Fruit fly (Drosophila melanogaster) whole organism, embryonic: ENCODE data around the gene CG13248.

Source experiments
- Abd-B ChIP-seq: fragments of 200-800 bp; sonication (Bioruptor generic); optimal IDR thresholded peaks from 2 replicates; lab custom pipeline; 2018; ENCODE audit warnings: missing biosample characterization, mild to moderate bottlenecking, missing genetic modification characterization, moderate library complexity
- Atf3 ChIP-seq: fragments of 200-800 bp; sonication (Bioruptor generic); optimal IDR thresholded peaks from 3 replicates; lab custom pipeline; 2016; ENCODE audit warnings: missing biosample characterization, missing genetic modification characterization
- B-H2 ChIP-seq: fragments of 200-800 bp; sonication (Bioruptor generic); optimal IDR thresholded peaks from 2 replicates; lab custom pipeline; 2018; ENCODE audit warnings: missing biosample characterization, mild to moderate bottlenecking, missing genetic modification characterization
- Blimp-1 ChIP-seq: fragments of 200-800 bp; sonication (Bioruptor generic); optimal IDR thresholded peaks from 3 replicates; lab custom pipeline; 2018; ENCODE audit warnings: missing biosample characterization, missing genetic modification characterization, mild to moderate bottlenecking, moderate library complexity, missing genetic modification reagents
- C15 ChIP-seq: fragments of 200-800 bp; sonication (Bioruptor generic); IDR thresholded peaks from 3 replicates; pipeline ENCODE4 v1.3.6; 2022; ENCODE audit warnings: missing biosample characterization, missing genetic modification characterization
- CG10209 ChIP-seq: fragments of 200-800 bp; sonication (Bioruptor generic); optimal IDR thresholded peaks from 3 replicates; lab custom pipeline; 2017; ENCODE audit warnings: missing biosample characterization, mild to moderate bottlenecking, missing genetic modification characterization, missing genetic modification reagents
- CG1024 ChIP-seq: fragments of 200-800 bp; sonication (Bioruptor generic); IDR thresholded peaks from 2 replicates; pipeline ENCODE4 v1.3.6; 2022; ENCODE audit warnings: missing biosample characterization, missing genetic modification characterization
- CG12769 ChIP-seq: fragments of 200-800 bp; sonication (Bioruptor generic); optimal IDR thresholded peaks from 2 replicates; lab custom pipeline; 2019; ENCODE audit warnings: missing biosample characterization, mild to moderate bottlenecking, missing genetic modification characterization, moderate library complexity
- CG17912 ChIP-seq: fragments of 200-800 bp; sonication (Bioruptor generic); optimal IDR thresholded peaks from 2 replicates; lab custom pipeline; 2018; ENCODE audit warnings: missing biosample characterization, mild to moderate bottlenecking, missing genetic modification characterization
- CG18476 ChIP-seq: fragments of 200-800 bp; sonication (Bioruptor generic); optimal IDR thresholded peaks from 2 replicates; lab custom pipeline; 2016; ENCODE audit warnings: missing biosample characterization, mild to moderate bottlenecking, missing genetic modification characterization
- CG18764 ChIP-seq: fragments of 200-800 bp; sonication (Bioruptor generic); optimal IDR thresholded peaks from 3 replicates; lab custom pipeline; 2016; ENCODE audit warnings: missing biosample characterization, missing genetic modification characterization
- CG2129 ChIP-seq: fragments of 200-800 bp; sonication (Bioruptor generic); IDR thresholded peaks from 2 replicates; pipeline ENCODE4 v1.3.6; 2022; ENCODE audit warnings: missing biosample characterization, missing genetic modification characterization; ENCODE audit not compliant: partially characterized antibody
- CG2889 ChIP-seq: fragments of 200-800 bp; sonication (Bioruptor generic); IDR thresholded peaks from 3 replicates; pipeline ENCODE4 v1.3.6; 2022; ENCODE audit warnings: missing biosample characterization, missing genetic modification characterization
- CG30431 ChIP-seq: fragments of 200-800 bp; sonication (Bioruptor generic); optimal IDR thresholded peaks from 2 replicates; lab custom pipeline; 2017; ENCODE audit warnings: missing biosample characterization, missing genetic modification characterization
- CG31441 ChIP-seq: fragments of 200-800 bp; sonication (Bioruptor generic); IDR thresholded peaks from 2 replicates; pipeline ENCODE4 v1.3.6; 2022; ENCODE audit warnings: missing biosample characterization, missing genetic modification characterization
- CG3726 ChIP-seq: fragments of 200-800 bp; sonication (Bioruptor generic); IDR thresholded peaks from 3 replicates; pipeline ENCODE4, ENCODE4 v1.3.6; 2022; ENCODE audit warnings: missing biosample characterization, missing genetic modification characterization
- CG6683 ChIP-seq: fragments of 200-800 bp; sonication (Bioruptor generic); optimal IDR thresholded peaks from 2 replicates; lab custom pipeline; 2017; ENCODE audit warnings: missing biosample characterization, mild to moderate bottlenecking, missing genetic modification characterization, missing genetic modification reagents
- CG6765 ChIP-seq: fragments of 200-800 bp; sonication (Bioruptor generic); optimal IDR thresholded peaks from 3 replicates; lab custom pipeline; 2017; ENCODE audit warnings: missing biosample characterization, mild to moderate bottlenecking, missing genetic modification characterization
- CG7786 ChIP-seq: fragments of 200-800 bp; sonication (Bioruptor generic); optimal IDR thresholded peaks from 2 replicates; lab custom pipeline; 2016; ENCODE audit warnings: missing biosample characterization, missing genetic modification characterization
- CG7839 ChIP-seq: fragments of 200-800 bp; sonication (Bioruptor generic); optimal IDR thresholded peaks from 3 replicates; lab custom pipeline; 2018; ENCODE audit warnings: missing biosample characterization, mild to moderate bottlenecking, missing genetic modification characterization, moderate library complexity
- Deaf1 ChIP-seq: fragments of 200-800 bp; optimal IDR thresholded peaks from 3 replicates; lab custom pipeline; 2019; ENCODE audit warnings: missing biosample characterization, mild to moderate bottlenecking, missing genetic modification characterization, moderate library complexity
- Doc2 ChIP-seq: fragments of 200-800 bp; sonication (Bioruptor generic); IDR thresholded peaks from 2 replicates; pipeline ENCODE4 v1.3.6; 2022; ENCODE audit warnings: missing biosample characterization, missing genetic modification characterization
- Dp ChIP-seq: fragments of 200-800 bp; sonication (Bioruptor generic); optimal IDR thresholded peaks from 2 replicates; lab custom pipeline; 2018; ENCODE audit warnings: missing biosample characterization, mild to moderate bottlenecking, missing genetic modification characterization, moderate library complexity
- ERR ChIP-seq: fragments of 200-800 bp; sonication (Bioruptor generic); optimal IDR thresholded peaks from 2 replicates; lab custom pipeline; 2016; ENCODE audit warnings: missing biosample characterization, missing genetic modification characterization
- Fer3 ChIP-seq: fragments of 200-800 bp; sonication (Bioruptor generic); optimal IDR thresholded peaks from 2 replicates; lab custom pipeline; 2018; ENCODE audit warnings: missing biosample characterization, mild to moderate bottlenecking, missing genetic modification characterization, moderate library complexity
- H2.0 ChIP-seq: fragments of 200-800 bp; sonication (Bioruptor generic); IDR thresholded peaks from 2 replicates; pipeline ENCODE4 v1.3.6; 2022; ENCODE audit warnings: missing biosample characterization, missing genetic modification characterization
- Hmx ChIP-seq: fragments of 200-800 bp; sonication (Bioruptor generic); optimal IDR thresholded peaks from 2 replicates; lab custom pipeline; 2016; ENCODE audit warnings: missing biosample characterization, missing genetic modification characterization
- Mad ChIP-seq: fragments of 200-800 bp; sonication (Bioruptor generic); optimal IDR thresholded peaks from 2 replicates; lab custom pipeline; 2016; ENCODE audit warnings: missing biosample characterization, missing genetic modification characterization
- Optix ChIP-seq: fragments of 200-800 bp; sonication (Bioruptor generic); IDR thresholded peaks from 3 replicates; pipeline ENCODE4 v1.3.6; 2022; ENCODE audit warnings: missing biosample characterization, missing genetic modification characterization
- Rfx ChIP-seq: fragments of 200-800 bp; sonication (Bioruptor generic); IDR thresholded peaks from 2 replicates; pipeline ENCODE4 v1.3.6; 2022; ENCODE audit warnings: missing biosample characterization, missing genetic modification characterization
- Sox100B ChIP-seq: fragments of 200-800 bp; sonication (Bioruptor generic); optimal IDR thresholded peaks from 3 replicates; lab custom pipeline; 2018; ENCODE audit warnings: missing biosample characterization, mild to moderate bottlenecking, missing genetic modification characterization
- Stat92E ChIP-seq, 3 experiments: fragments of >200 bp in 2 of 3; fragments of 200-800 bp in 1 of 3; sonication (Bioruptor generic) in 1 of 3; optimal IDR thresholded peaks; 2 replicates each; lab custom pipeline; 2017 to 2019; ENCODE audit warnings: missing biosample characterization in 3 of 3, missing genetic modification characterization in 3 of 3, mild to moderate bottlenecking in 1 of 3, moderate library complexity in 1 of 3
- Xrp1 ChIP-seq: fragments of 200-800 bp; sonication (Bioruptor generic); IDR thresholded peaks from 2 replicates; pipeline ENCODE4 v1.3.6; 2022; ENCODE audit warnings: missing biosample characterization, missing genetic modification characterization
- bbx ChIP-seq: fragments of 200-800 bp; sonication (Bioruptor generic); IDR thresholded peaks from 2 replicates; pipeline ENCODE4 v1.3.6; 2022; ENCODE audit warnings: missing biosample characterization, missing genetic modification characterization; ENCODE audit not compliant: partially characterized antibody
- bsh ChIP-seq, 2 experiments: fragments of 200-800 bp; sonication (Bioruptor generic); optimal IDR thresholded peaks; 2 replicates each; lab custom pipeline; 2017 to 2018; ENCODE audit warnings: mild to moderate bottlenecking in 2 of 2, missing biosample characterization in 2 of 2, missing genetic modification characterization in 2 of 2, moderate library complexity in 1 of 2
- dati ChIP-seq: fragments of 200-800 bp; sonication (Bioruptor generic); IDR thresholded peaks from 2 replicates; pipeline ENCODE4 v1.3.6; 2022; ENCODE audit warnings: missing biosample characterization, missing genetic modification characterization
- dmrt99B ChIP-seq: fragments of 200-800 bp; sonication (Bioruptor generic); optimal IDR thresholded peaks from 2 replicates; lab custom pipeline; 2018; ENCODE audit warnings: missing biosample characterization, mild to moderate bottlenecking, missing genetic modification characterization, moderate library complexity
- emc ChIP-seq: fragments of 200-800 bp; sonication (Bioruptor generic); optimal IDR thresholded peaks from 2 replicates; lab custom pipeline; 2016; ENCODE audit warnings: missing biosample characterization, missing genetic modification characterization
- ewg ChIP-seq: fragments of 200-800 bp; sonication (Bioruptor generic); optimal IDR thresholded peaks from 3 replicates; lab custom pipeline; 2017; ENCODE audit warnings: mild to moderate bottlenecking, missing biosample characterization, missing genetic modification reagents, missing genetic modification characterization
- inv ChIP-seq: fragments of 200-800 bp; sonication (Bioruptor generic); IDR thresholded peaks from 2 replicates; pipeline ENCODE4 v1.3.6; 2022; ENCODE audit warnings: missing biosample characterization, missing genetic modification characterization; ENCODE audit not compliant: partially characterized antibody
- jigr1 ChIP-seq: fragments of 200-800 bp; sonication (Bioruptor generic); IDR thresholded peaks from 3 replicates; pipeline ENCODE4 v1.3.6; 2022; ENCODE audit warnings: missing biosample characterization, missing genetic modification characterization
- kah ChIP-seq: fragments of 200-800 bp; sonication (Bioruptor generic); optimal IDR thresholded peaks from 2 replicates; lab custom pipeline; 2018; ENCODE audit warnings: missing biosample characterization, mild to moderate bottlenecking, missing genetic modification characterization
- luna ChIP-seq: fragments of 200-800 bp; sonication (Bioruptor generic); optimal IDR thresholded peaks from 2 replicates; lab custom pipeline; 2016; ENCODE audit warnings: missing biosample characterization, missing genetic modification characterization
- maf-S ChIP-seq: fragments of 200-800 bp; sonication (Bioruptor generic); optimal IDR thresholded peaks from 2 replicates; lab custom pipeline; 2016; ENCODE audit warnings: missing biosample characterization, missing genetic modification characterization
- odd ChIP-seq: fragments of 200-800 bp; sonication (Bioruptor generic); optimal IDR thresholded peaks from 2 replicates; lab custom pipeline; 2017; ENCODE audit warnings: missing biosample characterization, mild to moderate bottlenecking, missing genetic modification characterization
- pros ChIP-seq: fragments of 200-800 bp; sonication (Bioruptor generic); optimal IDR thresholded peaks from 3 replicates; lab custom pipeline; 2019; ENCODE audit warnings: missing biosample characterization, mild to moderate bottlenecking, missing genetic modification characterization, moderate library complexity
- scrt ChIP-seq: fragments of 200-800 bp; sonication (Bioruptor generic); optimal IDR thresholded peaks from 2 replicates; lab custom pipeline; 2018; ENCODE audit warnings: missing biosample characterization, mild to moderate bottlenecking, missing genetic modification characterization, moderate library complexity
- sr ChIP-seq: fragments of 200-800 bp; sonication (Bioruptor generic); IDR thresholded peaks from 3 replicates; pipeline ENCODE4 v1.3.6; 2022; ENCODE audit warnings: missing biosample characterization, missing genetic modification characterization
- tx ChIP-seq: fragments of 200-800 bp; sonication (Bioruptor generic); optimal IDR thresholded peaks from 2 replicates; lab custom pipeline; 2016; ENCODE audit warnings: missing biosample characterization, missing genetic modification characterization

The CG13248 gene

dm6 chr3L:20375878-20376563 is 34.3 kb downstream of the CG13248 start, which contains the start of the genes Ide and RhoBTB (continued):
- TF ChIP-seq scrt (GFP tag; lab: Kevin White, UChicago), result no peak
- TF ChIP-seq dmrt99B (tag; lab: Kevin White, UChicago), result no peak
- peak; percentile 22 for TF ChIP-seq kah
- TF ChIP-seq Fer3 (tag; lab: Kevin White, UChicago), result peak; percentile 78
- peak; percentile 73 for TF ChIP-seq Dp (GFP tag; lab: Kevin White, UChicago)
- no peak for TF ChIP-seq CG6765 (GFP tag; lab: Kevin White, UChicago)
- TF ChIP-seq tx (GFP tag; lab: Kevin White, UChicago), result peak; percentile 79
- TF ChIP-seq CG6683 (GFP tag; lab: Kevin White, UChicago), result peak; percentile 6
- TF ChIP-seq inv (GFP tag; lab: Robert Waterston, UW), result no peak
- TF ChIP-seq maf-S, result peak; percentile 84
- TF ChIP-seq Mad, result peak; percentile 77
- TF ChIP-seq CG10209 (GFP tag; lab: Kevin White, UChicago), result peak; percentile 79
- TF ChIP-seq Rfx (GFP tag; lab: Robert Waterston, UW), result peak; percentile 86
- peak; percentile 82 for TF ChIP-seq B-H2
- no peak for TF ChIP-seq Hmx (GFP tag; lab: Kevin White, UChicago)
- TF ChIP-seq odd (GFP tag; lab: Kevin White, UChicago), result no peak
- TF ChIP-seq CG7786, result peak; percentile 90
- TF ChIP-seq bbx (GFP tag; lab: Robert Waterston, UW), result no peak
- TF ChIP-seq CG12769 (tag; lab: Kevin White, UChicago), result peak; percentile 77
- peak; percentile 85 for TF ChIP-seq CG7839 (tag; lab: Kevin White, UChicago)
- peak; percentile 96 for TF ChIP-seq Abd-B (GFP tag; lab: Kevin White, UChicago)
- TF ChIP-seq Stat92E (GFP tag; optimal IDR thresholded peaks at IDR 0.05; lab: Kevin White, UChicago), result no peak
- peak; percentile 77 for TF ChIP-seq Atf3 (GFP tag; lab: Kevin White, UChicago)
- TF ChIP-seq CG3726 (GFP tag; lab: Robert Waterston, UW), result no peak
- TF ChIP-seq CG31441 (GFP tag; lab: Robert Waterston, UW), result peak; percentile 89
- TF ChIP-seq C15 (GFP tag; lab: Robert Waterston, UW), result peak; percentile 60; the same call in 1 of the 3 replicates
- peak in 1 of 2 experiments; percentile 64 for TF ChIP-seq bsh (GFP tag; optimal IDR thresholded peaks at IDR 0.05; lab: Kevin White, UChicago)
- peak; percentile 49 for TF ChIP-seq CG18476 (GFP tag; lab: Kevin White, UChicago)
- peak; percentile 80 for TF ChIP-seq luna (GFP tag; lab: Kevin White, UChicago)
- peak; percentile 64 for TF ChIP-seq ERR (GFP tag; lab: Kevin White, UChicago)
- TF ChIP-seq Sox100B (GFP tag; lab: Kevin White, UChicago), result no peak
- TF ChIP-seq H2.0, result 0 out of 2 replicates have a peak, but pooled peaks have one; percentile 41
- TF ChIP-seq Xrp1 (GFP tag; lab: Robert Waterston, UW), result peak; percentile 54; the same call in 1 of the 2 replicates
- no peak for TF ChIP-seq CG18764 (GFP tag; lab: Kevin White, UChicago)
- peak; percentile 11 for TF ChIP-seq CG17912 (GFP tag; lab: Kevin White, UChicago)
- TF ChIP-seq CG30431 (GFP tag; lab: Kevin White, UChicago), result peak; percentile 56
- TF ChIP-seq CG1024 (GFP tag; lab: Robert Waterston, UW), result no peak
- TF ChIP-seq CG2889 (GFP tag; lab: Robert Waterston, UW), result peak; percentile 64; the same call in 1 of the 3 replicates
- TF ChIP-seq pros (GFP tag; lab: Kevin White, UChicago), result no peak
- peak; percentile 74 for TF ChIP-seq ewg (GFP tag; lab: Kevin White, UChicago)
- no peak for TF ChIP-seq sr (GFP tag; lab: Robert Waterston, UW)
- no peak for TF ChIP-seq dati (GFP tag; lab: Robert Waterston, UW)
- TF ChIP-seq jigr1 (GFP tag; lab: Robert Waterston, UW), result peak; percentile 15; the same call in 1 of the 3 replicates
- no peak for TF ChIP-seq CG2129 (GFP tag; lab: Robert Waterston, UW)
- no peak for TF ChIP-seq Deaf1 (tag; lab: Kevin White, UChicago)
- TF ChIP-seq emc (GFP tag; lab: Kevin White, UChicago), result peak; percentile 49
- TF ChIP-seq Doc2 (GFP tag; lab: Robert Waterston, UW), result peak; percentile 48; the same call in 1 of the 2 replicates
- no peak for TF ChIP-seq Blimp-1 (GFP tag; lab: Kevin White, UChicago)
- TF ChIP-seq Optix (GFP tag; lab: Robert Waterston, UW), result no peak
